Worm (Caenorhabditis elegans) whole organism, L4 larva: ENCODE measurements around the gene srr-2.
A peak's percentile ranks its signal among the peaks of the same experiment; 100 is the strongest.

Experiments
- F44E2.7 ChIP-seq: fragments of 200-800 bp; sonication (Bioruptor generic); IDR thresholded peaks from 2 replicates; pipeline ENCODE4 v2.1.2; 2022; ENCODE audit warnings: missing genetic modification characterization, missing compliant biosample characterization
- R02D3.7 ChIP-seq: fragments of 150-350 bp; sonication (generic microtip); optimal IDR thresholded peaks from 3 replicates; lab custom pipeline; 2014; ENCODE audit warnings: missing biosample characterization, missing genetic modification characterization
- T26A8.4 ChIP-seq: fragments of 200-800 bp; sonication (Bioruptor generic); IDR thresholded peaks from 2 replicates; pipeline ENCODE4 v1.3.6; 2022; ENCODE audit warnings: missing genetic modification characterization, missing compliant biosample characterization
- Y48G9A.11 ChIP-seq: fragments of 200-800 bp; sonication (Bioruptor generic); IDR thresholded peaks from 2 replicates; pipeline ENCODE4 v1.3.6; 2022; ENCODE audit warnings: missing genetic modification reagents, missing genetic modification characterization, missing compliant biosample characterization
- Y75B8A.6 ChIP-seq: fragments of 200-800 bp; sonication (Bioruptor generic); IDR thresholded peaks from 2 replicates; pipeline ENCODE4 v1.3.6; 2022; ENCODE audit warnings: missing genetic modification reagents, missing genetic modification characterization, missing compliant biosample characterization
- ZK337.2 ChIP-seq: fragments of 200-800 bp; sonication (Bioruptor generic); IDR thresholded peaks from 2 replicates; pipeline ENCODE4 v1.3.6; 2022; ENCODE audit warnings: missing genetic modification reagents, missing genetic modification characterization, missing compliant biosample characterization
- ZK546.5 ChIP-seq, 2 experiments: sonication (generic microtip); optimal IDR thresholded peaks; 2 replicates each; lab custom pipeline; 2017; ENCODE audit warnings: missing biosample characterization in 2 of 2, missing genetic modification characterization in 2 of 2
- aha-1 ChIP-seq: fragments of 150-350 bp; peaks from one replicate; lab custom pipeline; 2014; ENCODE audit warnings: missing biosample characterization, missing genetic modification characterization
- aly-2 ChIP-seq: sonication (generic microtip); optimal IDR thresholded peaks from 2 replicates; lab custom pipeline; 2018; ENCODE audit warnings: missing biosample characterization, missing genetic modification characterization
- ama-1 ChIP-seq: fragments of 150-350 bp; optimal IDR thresholded peaks from 2 replicates; lab custom pipeline; 2014; ENCODE audit warnings: inconsistent platforms, mixed read lengths
- attf-4 ChIP-seq: sonication (generic microtip); optimal IDR thresholded peaks from 3 replicates; lab custom pipeline; 2017; ENCODE audit warnings: missing biosample characterization, missing genetic modification characterization
- ceh-20 ChIP-seq: fragments of 200-800 bp; sonication (Bioruptor generic); IDR thresholded peaks from 2 replicates; pipeline ENCODE4 v1.3.6; 2022; ENCODE audit warnings: missing genetic modification reagents, missing genetic modification characterization, missing compliant biosample characterization
- ceh-44 ChIP-seq: fragments of 200-800 bp; sonication (Bioruptor generic); IDR thresholded peaks from 2 replicates; pipeline ENCODE4 v1.3.6; 2022; ENCODE audit warnings: missing genetic modification reagents, missing genetic modification characterization, missing compliant biosample characterization
- ceh-62 ChIP-seq: sonication (generic microtip); optimal IDR thresholded peaks from 2 replicates; lab custom pipeline; 2017; ENCODE audit warnings: missing biosample characterization, missing genetic modification characterization
- ces-1 ChIP-seq: fragments of 150-350 bp; sonication (generic microtip); optimal IDR thresholded peaks from 4 replicates; lab custom pipeline; 2014; ENCODE audit warnings: missing biosample characterization, missing genetic modification reagents, missing genetic modification characterization
- daf-16 ChIP-seq, 3 experiments: sonication (generic microtip); optimal IDR thresholded peaks; 2 replicates each; lab custom pipeline; 2016 to 2017; ENCODE audit warnings: missing genetic modification characterization in 3 of 3, missing genetic modification reagents in 3 of 3, mild to moderate bottlenecking in 2 of 3, missing compliant biosample characterization in 2 of 3, missing biosample characterization in 1 of 3, moderate library complexity in 1 of 3
- daf-19 ChIP-seq: fragments of 200-800 bp; sonication (Bioruptor generic); conservative IDR thresholded peaks from 2 replicates; pipeline ENCODE4 v1.3.6; 2022; ENCODE audit warnings: missing genetic modification characterization, missing compliant biosample characterization
- daf-8 ChIP-seq: fragments of 200-800 bp; sonication (Bioruptor generic); IDR thresholded peaks from 2 replicates; pipeline ENCODE4 v1.3.6; 2022; ENCODE audit warnings: missing genetic modification characterization, missing compliant biosample characterization
- dmd-6 ChIP-seq: fragments of 200-800 bp; sonication (Bioruptor generic); IDR thresholded peaks from 2 replicates; pipeline ENCODE4 v1.3.6; 2022; ENCODE audit warnings: missing genetic modification reagents, missing genetic modification characterization, missing compliant biosample characterization
- dmd-9 ChIP-seq: fragments of 200-800 bp; sonication (Bioruptor generic); IDR thresholded peaks from 2 replicates; pipeline ENCODE4 v1.3.6; 2022; ENCODE audit warnings: missing genetic modification reagents, missing genetic modification characterization, missing compliant biosample characterization
- egl-27 ChIP-seq: sonication (generic microtip); optimal IDR thresholded peaks from 3 replicates; lab custom pipeline; 2017; ENCODE audit warnings: missing biosample characterization, missing genetic modification reagents, missing genetic modification characterization
- hif-1 ChIP-seq, 2 experiments: sonication (generic microtip); optimal IDR thresholded peaks; 2 replicates each; lab custom pipeline; 2016 to 2017; ENCODE audit warnings: missing compliant biosample characterization in 2 of 2, missing genetic modification characterization in 2 of 2, missing genetic modification reagents in 2 of 2, missing genotype in 2 of 2, mild to moderate bottlenecking in 1 of 2
- jun-1 ChIP-seq: fragments of 150-350 bp; optimal IDR thresholded peaks from 2 replicates; lab custom pipeline; 2014; ENCODE audit warnings: missing biosample characterization, missing genetic modification reagents, missing genetic modification characterization
- lin-39 ChIP-seq: fragments of 150-350 bp; optimal IDR thresholded peaks from 2 replicates; lab custom pipeline; 2014; ENCODE audit warnings: missing biosample characterization, missing genetic modification reagents, missing genetic modification characterization
- lsy-2 ChIP-seq, 2 experiments: fragments of 150-350 bp in 1 of 2; sonication (generic microtip) in 1 of 2; optimal IDR thresholded peaks; 2 replicates each; lab custom pipeline; 2014 to 2017; ENCODE audit warnings: missing biosample characterization in 2 of 2, missing genetic modification characterization in 2 of 2
- mdt-29 ChIP-seq: fragments of 200-800 bp; sonication (Bioruptor generic); IDR thresholded peaks from 2 replicates; pipeline ENCODE4 v1.3.6; 2022; ENCODE audit warnings: missing genetic modification reagents, missing genetic modification characterization, missing compliant biosample characterization
- nhr-11 ChIP-seq: fragments of 150-350 bp; optimal IDR thresholded peaks from 2 replicates; lab custom pipeline; 2014; ENCODE audit warnings: missing biosample characterization, missing genetic modification characterization
- nhr-111 ChIP-seq: fragments of 200-800 bp; sonication (Bioruptor generic); optimal IDR thresholded peaks from 2 replicates; lab custom pipeline; 2018; ENCODE audit warnings: mild to moderate bottlenecking, missing genetic modification characterization, missing compliant biosample characterization
- nhr-28 ChIP-seq: fragments of 150-350 bp; optimal IDR thresholded peaks from 2 replicates; lab custom pipeline; 2014; ENCODE audit warnings: missing biosample characterization, missing genetic modification characterization
- nhr-48 ChIP-seq: sonication (generic microtip); optimal IDR thresholded peaks from 2 replicates; lab custom pipeline; 2016; ENCODE audit warnings: mild to moderate bottlenecking, missing genetic modification characterization, missing compliant biosample characterization
- nhr-6 ChIP-seq: fragments of 150-350 bp; optimal IDR thresholded peaks from 2 replicates; lab custom pipeline; 2014; ENCODE audit warnings: missing biosample characterization, missing genetic modification characterization
- nhr-77 ChIP-seq: fragments of 150-350 bp; optimal IDR thresholded peaks from 2 replicates; lab custom pipeline; 2014; ENCODE audit warnings: missing biosample characterization, missing genetic modification characterization
- pqm-1 ChIP-seq: sonication (generic microtip); optimal IDR thresholded peaks from 2 replicates; lab custom pipeline; 2017; ENCODE audit warnings: missing biosample characterization, missing genetic modification characterization
- set-16 ChIP-seq: fragments of 200-800 bp; sonication (Bioruptor generic); IDR thresholded peaks from 2 replicates; pipeline ENCODE4 v1.3.6; 2022; ENCODE audit warnings: missing genetic modification reagents, missing genetic modification characterization, missing compliant biosample characterization
- tra-1 ChIP-seq: fragments of 200-800 bp; sonication (Bioruptor generic); IDR thresholded peaks from 2 replicates; pipeline ENCODE4 v1.3.6; 2022; ENCODE audit warnings: missing genetic modification reagents, missing genetic modification characterization, missing compliant biosample characterization
- vab-7 ChIP-seq: fragments of 200-800 bp; sonication (Bioruptor generic); IDR thresholded peaks from 2 replicates; pipeline ENCODE4 v1.3.6; 2022; ENCODE audit warnings: missing genetic modification reagents, missing genetic modification characterization, missing compliant biosample characterization
- zfp-3 ChIP-seq: fragments of 200-800 bp; sonication (Bioruptor generic); conservative IDR thresholded peaks from 2 replicates; pipeline ENCODE4 v1.3.6; 2022; ENCODE audit warnings: missing genetic modification reagents, missing genetic modification characterization, missing compliant biosample characterization
- zip-2 ChIP-seq: fragments of 150-350 bp; optimal IDR thresholded peaks from 2 replicates; lab custom pipeline; 2014; ENCODE audit warnings: missing biosample characterization, missing genetic modification characterization

Gene srr-2

ce11 chrV:19233469-19233868, 16.5 kb upstream of the srr-2 start, which contains the start of gene fbxb-116:
Gene fbxb-116, plus strand, starts transcription at chrV:19233769.
- TF ChIP-seq daf-8 (GFP tag; lab: Robert Waterston, UW) (no peak), dmd-9 (GFP tag; lab: Robert Waterston, UW) (no peak), nhr-11 (no peak), ZK546.5 (tag; optimal IDR thresholded peaks at IDR 0.05; lab: Kevin White, UChicago) (no peak), hif-1 (tag; optimal IDR thresholded peaks at IDR 0.05; lab: Kevin White, UChicago) (no peak), nhr-6 (no peak), F44E2.7 (no peak), T26A8.4 (no peak), zip-2 (tag; lab: Kevin White, UChicago) (no peak), aly-2 (tag; lab: Kevin White, UChicago) (no peak), ces-1 (GFP tag; lab: Kevin White, UChicago) (no peak), ceh-62 (tag; lab: Kevin White, UChicago) (no peak), nhr-77 (tag; lab: Kevin White, UChicago) (no peak), daf-19 (no peak), nhr-111 (GFP tag; lab: Kevin White, UChicago) (no peak), ama-1 (lab: Kevin White, UChicago) (no peak), dmd-6 (GFP tag; lab: Robert Waterston, UW) (no peak), tra-1 (GFP tag; lab: Robert Waterston, UW) (no peak), mdt-29 (GFP tag; lab: Robert Waterston, UW) (no peak)

ce11 chrV:19231167-19231566, 14.2 kb upstream of the srr-2 start:
- TF ChIP-seq T26A8.4 (no peak), aha-1 (tag; lab: Kevin White, UChicago) (peak; percentile 2), aly-2 (tag; lab: Kevin White, UChicago) (no peak)

ce11 chrV:19230413-19230812, 13.4 kb upstream of the srr-2 start, which contains the start of gene sqst-3:
Gene sqst-3, plus strand, starts transcription at chrV:19230782.
- TF ChIP-seq nhr-28 (tag; lab: Kevin White, UChicago) (peak; percentile 27), attf-4 (tag; lab: Kevin White, UChicago) (no peak), lin-39 (tag; lab: Kevin White, UChicago) (no peak), daf-16 (GFP tag; optimal IDR thresholded peaks at IDR 0.05; lab: Kevin White, UChicago) (no peak), daf-16 (tag; optimal IDR thresholded peaks at IDR 0.05; lab: Kevin White, UChicago) (peak; percentile 82), ceh-44 (GFP tag; lab: Robert Waterston, UW) (no peak)

DNA sequence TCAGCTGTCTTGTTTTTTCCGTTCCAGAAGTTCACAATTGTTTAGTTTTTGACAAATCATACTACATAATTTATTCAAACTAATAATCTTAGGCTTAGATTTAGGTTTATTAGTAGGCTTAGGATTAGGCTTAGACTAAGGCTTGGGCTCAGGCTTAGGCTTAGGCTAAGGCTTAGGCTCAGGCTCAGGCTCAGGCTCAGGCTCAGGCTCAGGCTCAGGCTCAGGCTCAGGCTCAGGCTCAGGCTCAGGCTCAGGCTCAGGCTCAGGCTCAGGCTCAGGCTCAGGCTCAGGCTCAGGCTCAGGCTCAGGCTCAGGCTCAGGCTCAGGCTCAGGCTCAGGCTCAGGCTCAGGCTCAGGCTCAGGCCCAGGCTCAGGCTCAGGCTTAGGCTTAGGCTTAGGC, 12.0 kb upstream of the srr-2 start:
- peak; percentile 80 for TF ChIP-seq set-16

DNA sequence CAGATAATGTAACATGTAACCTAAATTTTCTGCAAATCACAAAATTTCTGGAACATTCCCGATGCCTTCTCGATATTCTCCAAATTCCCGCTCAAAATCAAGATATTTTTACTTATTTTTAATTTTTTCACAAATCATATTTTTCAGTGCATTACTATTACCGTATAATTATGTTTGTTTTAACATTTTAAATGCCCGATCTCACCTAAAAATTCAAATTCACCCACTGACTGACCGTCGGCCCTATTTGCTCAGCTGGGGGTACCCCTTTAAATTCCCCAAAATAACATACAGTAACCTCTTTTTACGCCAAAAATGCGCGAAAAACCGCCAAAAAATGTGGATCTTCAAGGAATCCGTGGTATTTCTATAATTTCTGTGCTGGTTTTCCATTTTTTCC, 699 bp upstream of the srr-2 start, which contains the start of gene oac-49:
TSS of gene oac-49 (plus strand) at position 301 of the 400 bp plus-strand sequence.
- TF ChIP-seq zfp-3 (GFP tag; lab: Robert Waterston, UW) (no peak), vab-7 (no peak), ceh-20 (GFP tag; lab: Robert Waterston, UW) (no peak), Y75B8A.6 (no peak), ZK337.2 (GFP tag; lab: Robert Waterston, UW) (no peak), nhr-111 (GFP tag; lab: Kevin White, UChicago) (no peak), jun-1 (tag; lab: Kevin White, UChicago) (no peak), hif-1 (tag; optimal IDR thresholded peaks at IDR 0.05; lab: Kevin White, UChicago) (no peak), lsy-2 (tag; optimal IDR thresholded peaks at IDR 0.05; lab: Kevin White, UChicago) (no peak), pqm-1 (tag; lab: Kevin White, UChicago) (no peak), nhr-11 (no peak), egl-27 (tag; lab: Kevin White, UChicago) (no peak), ces-1 (GFP tag; lab: Kevin White, UChicago) (no peak), nhr-48 (tag; lab: Kevin White, UChicago) (no peak), dmd-9 (GFP tag; lab: Robert Waterston, UW) (no peak), Y48G9A.11 (GFP tag; lab: Robert Waterston, UW) (no peak), R02D3.7 (no peak), ceh-44 (GFP tag; lab: Robert Waterston, UW) (no peak)
